Fruit fly (Drosophila melanogaster): ENCODE results near the gene CG31643.

Gene CG31643

dm6 chr2L:6088371-6089365 lies 50.8 kb downstream of the CG31643 start (continued):
- TF ChIP-seq nerfin-2 (GFP tag; IDR thresholded peaks at IDR 0.05; ENCODE audit: partially characterized antibody) (peak; percentile 51; the same call in 1 of the 2 replicates), pros (GFP tag; optimal IDR thresholded peaks at IDR 0.05) (peak; percentile 99), YL-1 (GFP tag; optimal IDR thresholded peaks at IDR 0.05) (no peak), CG11504 (tag; optimal IDR thresholded peaks at IDR 0.05) (peak; percentile 29), CG11560 (tag; IDR thresholded peaks at IDR 0.05) (no peak), CG12236 (GFP tag; optimal IDR thresholded peaks at IDR 0.05) (no peak), eyg (GFP tag; optimal IDR thresholded peaks at IDR 0.05) (no peak), Tbp (GFP tag; optimal IDR thresholded peaks at IDR 0.05) (no peak), vfl (GFP tag; optimal IDR thresholded peaks at IDR 0.05) (no peak), Sin3A (optimal IDR thresholded peaks at IDR 0.05) (no peak), Hr3 (GFP tag; optimal IDR thresholded peaks at IDR 0.05) (no peak), CG8388 (GFP tag; optimal IDR thresholded peaks at IDR 0.05) (peak; percentile 38), CG17612 (GFP tag; IDR thresholded peaks at IDR 0.05) (no peak), CG32532 (GFP tag; IDR thresholded peaks at IDR 0.05) (peak; percentile 41; the same call in 1 of the 2 replicates), Taf1 (GFP tag; IDR thresholded peaks at IDR 0.05) (no peak), danr (GFP tag; IDR thresholded peaks at IDR 0.05) (no peak), CG10366 (GFP tag; IDR thresholded peaks at IDR 0.05) (no peak), CG11085 (GFP tag; IDR thresholded peaks at IDR 0.05) (no peak), jumu (GFP tag; optimal IDR thresholded peaks at IDR 0.05) (no peak), Dp (GFP tag; optimal IDR thresholded peaks at IDR 0.05) (no peak), Gsc (GFP tag; IDR thresholded peaks at IDR 0.05) (no peak), CG9932 (GFP tag; IDR thresholded peaks at IDR 0.05) (peak; percentile 39; the same call in 1 of the 2 replicates), Ssrp (tag; optimal IDR thresholded peaks at IDR 0.05) (peak; percentile 27), da (GFP tag; optimal IDR thresholded peaks at IDR 0.05) (peak; percentile 73), gcm2 (GFP tag; optimal IDR thresholded peaks at IDR 0.05) (no peak), Poxn (GFP tag; IDR thresholded peaks at IDR 0.05) (no peak), gsb (GFP tag; IDR thresholded peaks at IDR 0.05) (no peak), Gug (GFP tag; IDR thresholded peaks at IDR 0.05) (no peak), gcm (GFP tag; optimal IDR thresholded peaks at IDR 0.05) (peak; percentile 57), CG6854 (GFP tag; optimal IDR thresholded peaks at IDR 0.05) (no peak), CG10267 (tag; optimal IDR thresholded peaks at IDR 0.05) (no peak), Hmr (GFP tag; optimal IDR thresholded peaks at IDR 0.05) (peak; percentile 73), CG1233 (GFP tag; optimal IDR thresholded peaks at IDR 0.05) (peak; percentile 8), chn (GFP tag; optimal IDR thresholded peaks at IDR 0.05) (peak; percentile 52), Bdp1 (GFP tag; optimal IDR thresholded peaks at IDR 0.05) (no peak), Trl (optimal IDR thresholded peaks at IDR 0.05) (peak; percentile 75 to 81), Trl (GFP tag; optimal IDR thresholded peaks at IDR 0.05) (peak; percentile 42), Oaz (GFP tag; IDR thresholded peaks at IDR 0.05) (no peak), trem (tag; optimal IDR thresholded peaks at IDR 0.05) (peak; percentile 6), HLHmδ (GFP tag; optimal IDR thresholded peaks at IDR 0.05) (peak; percentile 69), caup (GFP tag; optimal IDR thresholded peaks at IDR 0.05; ENCODE audit: severe bottlenecking) (peak; percentile 35), CG17568 (GFP tag; optimal IDR thresholded peaks at IDR 0.05) (peak; percentile 51), ewg (GFP tag; optimal IDR thresholded peaks at IDR 0.05) (peak; percentile 63), CG4404 (GFP tag; IDR thresholded peaks at IDR 0.05) (no peak), Ptx1 (GFP tag; IDR thresholded peaks at IDR 0.05) (no peak), CG15073 (GFP tag; optimal IDR thresholded peaks at IDR 0.05) (no peak), seq (GFP tag; IDR thresholded peaks at IDR 0.05) (peak; percentile 62; the same call in 1 of the 2 replicates), CG8089 (GFP tag; optimal IDR thresholded peaks at IDR 0.05) (no peak), ranshi (GFP tag; IDR thresholded peaks at IDR 0.05) (0 out of 2 replicates have a peak, but pooled peaks have one; percentile 6), CG4424 (GFP tag; optimal IDR thresholded peaks at IDR 0.05) (no peak)

All from whole organism, embryonic.